Fruit fly (Drosophila melanogaster): Measurements from ENCODE around the gene Gbeta76C.

DNA sequence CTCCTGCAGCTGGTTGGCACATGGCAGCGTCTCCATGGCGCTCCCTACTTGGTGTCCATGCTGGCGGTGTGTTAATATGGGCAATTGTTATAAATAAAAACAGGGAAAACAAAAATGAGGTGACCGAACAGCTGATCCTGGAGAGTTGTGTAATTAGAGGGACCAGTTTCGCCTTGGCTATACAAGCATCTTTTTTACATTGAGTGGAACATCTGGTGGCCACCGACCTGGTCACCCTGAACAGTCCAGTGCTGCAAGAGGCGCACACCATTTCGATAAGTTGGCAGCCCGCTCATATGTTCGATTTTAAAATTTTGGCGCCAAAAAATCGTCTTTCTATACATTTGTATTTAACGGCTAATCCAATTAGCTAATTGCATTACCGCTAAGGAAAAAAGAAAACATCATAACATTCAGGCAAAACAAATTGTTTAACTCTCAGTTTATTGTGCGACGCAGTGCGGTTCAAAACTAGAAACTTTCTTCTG is at the start of gene Gbeta76C, which contains the start of gene CG8765:
- TF ChIP-seq Ets96B (tag; optimal IDR thresholded peaks at IDR 0.05) = no peak
- TF ChIP-seq CG11902 (GFP tag; optimal IDR thresholded peaks at IDR 0.05) = no peak
- TF ChIP-seq CG8119 (GFP tag; IDR thresholded peaks at IDR 0.05) = no peak
- no peak for TF ChIP-seq CG16779 (tag; optimal IDR thresholded peaks at IDR 0.05)
